Fruit fly (Drosophila melanogaster) S2 (cell line): ENCODE measurements around the gene Fuca.

ENCODE experiments used
- CG8478 ChIP-seq: fragments of >200 bp; optimal IDR thresholded peaks from 2 replicates; lab custom pipeline; 2018
- CTCF ChIP-seq, 2 experiments: fragments of >200 bp; optimal IDR thresholded peaks; 2 replicates each; lab custom pipeline; 2018

dm6 chr3L:11526644-11527184 lies 4.2 kb upstream of the Fuca start:
- TF ChIP-seq CG8478: no peak
- TF ChIP-seq CTCF (optimal IDR thresholded peaks at IDR 0.05; lab: Kevin White, UChicago): no peak
